Fruit fly (Drosophila melanogaster) whole organism, embryonic: Measurements from ENCODE around the gene CG7295.
A peak's percentile ranks its signal among the peaks of the same experiment; 100 is the strongest.

Experiments
- Asciz ChIP-seq: fragments of 200-800 bp; sonication (Bioruptor generic); optimal IDR thresholded peaks from 2 replicates; lab custom pipeline; 2017; ENCODE audit warnings: missing biosample characterization, mild to moderate bottlenecking, missing genetic modification characterization, missing genetic modification reagents
- Bgb ChIP-seq: fragments of 200-800 bp; sonication (Bioruptor generic); IDR thresholded peaks from 2 replicates; pipeline ENCODE4 v1.3.6; 2022; ENCODE audit warnings: missing biosample characterization, missing genetic modification characterization; ENCODE audit not compliant: partially characterized antibody
- Bteb2 ChIP-seq: fragments of 200-800 bp; sonication (Bioruptor generic); optimal IDR thresholded peaks from 2 replicates; lab custom pipeline; 2016; ENCODE audit warnings: missing biosample characterization, missing genetic modification characterization
- CG12391 ChIP-seq: fragments of 200-800 bp; sonication (Bioruptor generic); optimal IDR thresholded peaks from 3 replicates; lab custom pipeline; 2018; ENCODE audit warnings: missing biosample characterization, mild to moderate bottlenecking, missing genetic modification characterization, moderate library complexity
- CG14710 ChIP-seq: fragments of 200-800 bp; sonication (Bioruptor generic); optimal IDR thresholded peaks from 3 replicates; lab custom pipeline; 2019; ENCODE audit warnings: missing biosample characterization, mild to moderate bottlenecking, missing genetic modification characterization, moderate library complexity
- CG15269 ChIP-seq: fragments of 200-800 bp; sonication (Bioruptor generic); optimal IDR thresholded peaks from 2 replicates; lab custom pipeline; 2018; ENCODE audit warnings: missing biosample characterization, mild to moderate bottlenecking, missing genetic modification characterization, moderate library complexity
- CG1647 ChIP-seq: fragments of 200-800 bp; sonication (Bioruptor generic); optimal IDR thresholded peaks from 3 replicates; lab custom pipeline; 2016; ENCODE audit warnings: missing biosample characterization, missing genetic modification characterization
- CG2199 ChIP-seq: fragments of 200-800 bp; sonication (Bioruptor generic); IDR thresholded peaks from 3 replicates; pipeline ENCODE4 v1.3.6; 2022; ENCODE audit warnings: missing biosample characterization, missing genetic modification characterization
- CG2202 ChIP-seq: fragments of 200-800 bp; sonication (Bioruptor generic); optimal IDR thresholded peaks from 2 replicates; lab custom pipeline; 2018; ENCODE audit warnings: missing biosample characterization, mild to moderate bottlenecking, missing genetic modification characterization
- CG43689 ChIP-seq: fragments of 200-800 bp; sonication (Bioruptor generic); IDR thresholded peaks from 2 replicates; pipeline ENCODE4 v1.3.6; 2022; ENCODE audit warnings: missing biosample characterization, missing genetic modification characterization
- CG4424 ChIP-seq: fragments of 200-800 bp; sonication (Bioruptor generic); optimal IDR thresholded peaks from 3 replicates; lab custom pipeline; 2016; ENCODE audit warnings: missing biosample characterization, missing genetic modification characterization
- CG5180 ChIP-seq: fragments of 200-800 bp; sonication (Bioruptor generic); optimal IDR thresholded peaks from 3 replicates; lab custom pipeline; 2017; ENCODE audit warnings: missing biosample characterization, missing genetic modification characterization, mild to moderate bottlenecking, moderate library complexity, missing genetic modification reagents
- CG5245 ChIP-seq: fragments of 200-800 bp; sonication (Bioruptor generic); optimal IDR thresholded peaks from 3 replicates; lab custom pipeline; 2016; ENCODE audit warnings: missing biosample characterization, missing genetic modification characterization
- CG6654 ChIP-seq: fragments of 200-800 bp; sonication (Bioruptor generic); optimal IDR thresholded peaks from 2 replicates; lab custom pipeline; 2017; ENCODE audit warnings: missing biosample characterization, mild to moderate bottlenecking, missing genetic modification characterization
- CG8388 ChIP-seq: fragments of 200-800 bp; sonication (Bioruptor generic); optimal IDR thresholded peaks from 2 replicates; lab custom pipeline; 2019; ENCODE audit warnings: missing biosample characterization, mild to moderate bottlenecking, missing genetic modification characterization, moderate library complexity
- CG8924 ChIP-seq: fragments of 200-800 bp; optimal IDR thresholded peaks from 3 replicates; lab custom pipeline; 2019; ENCODE audit warnings: missing biosample characterization, mild to moderate bottlenecking, missing genetic modification characterization, moderate library complexity
- CG9876 ChIP-seq: fragments of 200-800 bp; sonication (Bioruptor generic); optimal IDR thresholded peaks from 2 replicates; lab custom pipeline; 2016; ENCODE audit warnings: missing biosample characterization, missing genetic modification characterization
- D ChIP-seq, 2 experiments: fragments of 200-800 bp in 1 of 2; fragments of >200 bp in 1 of 2; sonication (Bioruptor generic) in 1 of 2; optimal IDR thresholded peaks; 2 replicates in 1 of 2; 3 replicates in 1 of 2; lab custom pipeline; 2017; ENCODE audit warnings: mild to moderate bottlenecking in 1 of 2, missing biosample characterization in 1 of 2, missing genetic modification characterization in 1 of 2, missing genetic modification reagents in 1 of 2
- Elba2 ChIP-seq: fragments of 200-800 bp; sonication (Bioruptor generic); optimal IDR thresholded peaks from 3 replicates; lab custom pipeline; 2016; ENCODE audit warnings: missing biosample characterization, missing genetic modification characterization
- Fer3 ChIP-seq: fragments of 200-800 bp; sonication (Bioruptor generic); optimal IDR thresholded peaks from 2 replicates; lab custom pipeline; 2018; ENCODE audit warnings: missing biosample characterization, mild to moderate bottlenecking, missing genetic modification characterization, moderate library complexity
- Optix ChIP-seq: fragments of 200-800 bp; sonication (Bioruptor generic); IDR thresholded peaks from 3 replicates; pipeline ENCODE4 v1.3.6; 2022; ENCODE audit warnings: missing biosample characterization, missing genetic modification characterization
- PHDP ChIP-seq: fragments of 200-800 bp; sonication (Bioruptor generic); optimal IDR thresholded peaks from 3 replicates; lab custom pipeline; 2018; ENCODE audit warnings: missing biosample characterization, mild to moderate bottlenecking, missing genetic modification characterization, moderate library complexity
- Sox102F ChIP-seq: fragments of 200-800 bp; sonication (Bioruptor generic); optimal IDR thresholded peaks from 2 replicates; lab custom pipeline; 2018; ENCODE audit warnings: missing biosample characterization, mild to moderate bottlenecking, missing genetic modification characterization, moderate library complexity
- YL-1 ChIP-seq: fragments of 200-800 bp; sonication (Bioruptor generic); optimal IDR thresholded peaks from 3 replicates; lab custom pipeline; 2017; ENCODE audit warnings: missing biosample characterization, mild to moderate bottlenecking, missing genetic modification characterization
- ac ChIP-seq: fragments of 200-800 bp; sonication (Bioruptor generic); optimal IDR thresholded peaks from 3 replicates; lab custom pipeline; 2017; ENCODE audit warnings: missing biosample characterization, mild to moderate bottlenecking, missing genetic modification characterization
- ara ChIP-seq: fragments of 200-800 bp; sonication (Bioruptor generic); IDR thresholded peaks from 2 replicates; pipeline ENCODE4 v1.3.6; 2022; ENCODE audit warnings: missing biosample characterization, missing genetic modification characterization
- ase ChIP-seq: fragments of 200-800 bp; sonication (Bioruptor generic); IDR thresholded peaks from 3 replicates; pipeline ENCODE4 v1.3.6; 2022; ENCODE audit warnings: missing biosample characterization, missing genetic modification characterization
- bigmax ChIP-seq: fragments of 200-800 bp; sonication (Bioruptor generic); optimal IDR thresholded peaks from 2 replicates; lab custom pipeline; 2018; ENCODE audit warnings: missing biosample characterization, mild to moderate bottlenecking, missing genetic modification characterization
- bsh ChIP-seq, 2 experiments: fragments of 200-800 bp; sonication (Bioruptor generic); optimal IDR thresholded peaks; 2 replicates each; lab custom pipeline; 2017 to 2018; ENCODE audit warnings: mild to moderate bottlenecking in 2 of 2, missing biosample characterization in 2 of 2, missing genetic modification characterization in 2 of 2, moderate library complexity in 1 of 2
- corto ChIP-seq: fragments of 200-800 bp; sonication (Bioruptor generic); optimal IDR thresholded peaks from 2 replicates; lab custom pipeline; 2016; ENCODE audit warnings: missing biosample characterization, mild to moderate bottlenecking, missing genetic modification characterization, moderate library complexity
- dan ChIP-seq: fragments of 200-800 bp; sonication (Bioruptor generic); IDR thresholded peaks from 2 replicates; pipeline ENCODE4 v1.3.6; 2022; ENCODE audit warnings: missing biosample characterization, missing genetic modification characterization
- dimm ChIP-seq: fragments of 200-800 bp; sonication (Bioruptor generic); IDR thresholded peaks from 2 replicates; pipeline ENCODE4 v1.3.6; 2022; ENCODE audit warnings: missing biosample characterization, missing genetic modification characterization
- dpn ChIP-seq, 2 experiments: fragments of 200-800 bp; sonication (Bioruptor generic); optimal IDR thresholded peaks; 3 replicates each; lab custom pipeline; 2016; ENCODE audit warnings: missing biosample characterization in 2 of 2, missing genetic modification characterization in 2 of 2
- h ChIP-seq: fragments of >200 bp; optimal IDR thresholded peaks from 2 replicates; lab custom pipeline; 2017
- ham ChIP-seq: fragments of 200-800 bp; sonication (Bioruptor generic); IDR thresholded peaks from 2 replicates; pipeline ENCODE4 v1.3.6; 2022; ENCODE audit warnings: missing biosample characterization, missing genetic modification characterization
- hkb ChIP-seq, 2 experiments: fragments of 200-800 bp in 1 of 2; fragments of >200 bp in 1 of 2; sonication (Bioruptor generic) in 1 of 2; IDR thresholded peaks in 1 of 2; optimal IDR thresholded peaks in 1 of 2; 2 replicates each; pipeline versions ENCODE4 v1.3.6 to Lab custom; 2017 to 2022; ENCODE audit warnings: missing biosample characterization in 1 of 2, missing genetic modification characterization in 1 of 2
- ken ChIP-seq: fragments of 200-800 bp; sonication (Bioruptor generic); IDR thresholded peaks from 3 replicates; pipeline ENCODE4 v1.3.6; 2022; ENCODE audit warnings: missing biosample characterization, missing genetic modification characterization
- kni ChIP-seq: fragments of 200-800 bp; sonication (Bioruptor generic); optimal IDR thresholded peaks from 3 replicates; lab custom pipeline; 2017; ENCODE audit warnings: mild to moderate bottlenecking, missing biosample characterization, missing genetic modification reagents, missing genetic modification characterization
- lmd ChIP-seq: fragments of 200-800 bp; sonication (Bioruptor generic); IDR thresholded peaks from 2 replicates; pipeline ENCODE4 v1.3.6; 2022; ENCODE audit warnings: missing biosample characterization, missing genetic modification characterization
- phol ChIP-seq: fragments of 200-800 bp; sonication (Bioruptor generic); optimal IDR thresholded peaks from 3 replicates; lab custom pipeline; 2018; ENCODE audit warnings: missing biosample characterization, mild to moderate bottlenecking, missing genetic modification characterization, moderate library complexity
- pita ChIP-seq: fragments of 200-800 bp; sonication (Bioruptor generic); optimal IDR thresholded peaks from 2 replicates; lab custom pipeline; 2017; ENCODE audit warnings: missing biosample characterization, mild to moderate bottlenecking, missing genetic modification characterization
- row ChIP-seq: fragments of 200-800 bp; sonication (Bioruptor generic); IDR thresholded peaks from 3 replicates; pipeline ENCODE4 v1.3.6; 2022; ENCODE audit warnings: missing biosample characterization, missing genetic modification characterization
- run ChIP-seq: fragments of 200-800 bp; sonication (Bioruptor generic); optimal IDR thresholded peaks from 3 replicates; lab custom pipeline; 2018; ENCODE audit warnings: missing biosample characterization, mild to moderate bottlenecking, missing genetic modification characterization
- sima ChIP-seq: fragments of 200-800 bp; sonication (Bioruptor generic); optimal IDR thresholded peaks from 2 replicates; lab custom pipeline; 2016; ENCODE audit warnings: missing biosample characterization, missing genetic modification characterization
- slp2 ChIP-seq: fragments of 200-800 bp; sonication (Bioruptor generic); optimal IDR thresholded peaks from 2 replicates; lab custom pipeline; 2016; ENCODE audit warnings: missing biosample characterization, missing genetic modification characterization
- so ChIP-seq: fragments of 200-800 bp; sonication (Bioruptor generic); IDR thresholded peaks from 3 replicates; pipeline ENCODE4 v1.3.6; 2022; ENCODE audit warnings: missing biosample characterization, missing genetic modification characterization
- sqz ChIP-seq: fragments of 200-800 bp; sonication (Bioruptor generic); optimal IDR thresholded peaks from 3 replicates; lab custom pipeline; 2018; ENCODE audit warnings: missing biosample characterization, mild to moderate bottlenecking, missing genetic modification characterization
- tap ChIP-seq: fragments of 200-800 bp; optimal IDR thresholded peaks from 3 replicates; lab custom pipeline; 2019; ENCODE audit warnings: missing biosample characterization, mild to moderate bottlenecking, missing genetic modification characterization, moderate library complexity
- tin ChIP-seq: fragments of 200-800 bp; sonication (Bioruptor generic); optimal IDR thresholded peaks from 3 replicates; lab custom pipeline; 2016; ENCODE audit warnings: missing biosample characterization, missing genetic modification characterization
- vnd ChIP-seq: fragments of 200-800 bp; sonication (Bioruptor generic); IDR thresholded peaks from 3 replicates; pipeline ENCODE4 v1.3.6; 2022; ENCODE audit warnings: missing biosample characterization, missing genetic modification characterization; ENCODE audit not compliant: partially characterized antibody

CG7295 gene

DNA sequence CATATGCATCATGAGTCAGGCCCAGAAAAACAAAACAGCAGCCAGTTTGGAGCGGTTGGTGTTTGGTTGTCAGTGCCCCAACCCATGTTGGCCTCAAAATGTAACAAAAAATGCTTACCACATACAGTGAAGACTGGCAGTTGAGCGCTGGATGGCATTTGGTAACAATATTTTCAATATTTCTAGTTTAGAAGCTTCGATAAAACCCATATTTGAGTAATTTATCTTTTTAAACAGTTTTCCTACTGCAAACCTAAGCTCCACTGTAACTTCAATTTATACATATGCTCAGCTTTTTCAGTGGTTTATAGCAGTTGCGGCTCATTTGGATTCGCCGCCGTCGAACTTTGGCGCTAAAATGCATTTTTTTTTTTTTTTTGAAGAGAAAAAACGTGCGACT, 46.9 kb downstream of the CG7295 start (continued):
- no peak for TF ChIP-seq run (tag; lab: Kevin White, UChicago)
- TF ChIP-seq dimm (GFP tag; lab: Robert Waterston, UW): 0 out of 2 replicates have a peak, but pooled peaks have one; percentile 5
- TF ChIP-seq phol (tag; lab: Kevin White, UChicago): peak; percentile 59
- TF ChIP-seq Bteb2 (GFP tag; lab: Kevin White, UChicago): no peak
- TF ChIP-seq bsh (GFP tag; optimal IDR thresholded peaks at IDR 0.05; lab: Kevin White, UChicago): peak in 1 of 2 experiments; percentile 55
- no peak for TF ChIP-seq CG1647
- TF ChIP-seq Bgb: no peak
- no peak for TF ChIP-seq CG9876 (GFP tag; lab: Kevin White, UChicago)
- no peak for TF ChIP-seq corto (GFP tag; lab: Kevin White, UChicago)
- TF ChIP-seq so (GFP tag; lab: Robert Waterston, UW): no peak; the same call in 2 of the 3 replicates
- TF ChIP-seq ara (GFP tag; lab: Robert Waterston, UW): peak; percentile 57; the same call in 1 of the 2 replicates
- TF ChIP-seq vnd (GFP tag; lab: Robert Waterston, UW): no peak
- TF ChIP-seq row (GFP tag; lab: Robert Waterston, UW): peak; percentile 64
- TF ChIP-seq dpn (GFP tag; optimal IDR thresholded peaks at IDR 0.05; lab: Kevin White, UChicago): peak; percentile 6 to 14
- TF ChIP-seq CG12391 (tag; lab: Kevin White, UChicago): peak; percentile 40
- TF ChIP-seq D (optimal IDR thresholded peaks at IDR 0.05; lab: Kevin White, UChicago): no peak
- TF ChIP-seq D (GFP tag; optimal IDR thresholded peaks at IDR 0.05; lab: Kevin White, UChicago): peak; percentile 12
- TF ChIP-seq dan (GFP tag; lab: Robert Waterston, UW): no peak
- TF ChIP-seq PHDP (tag; lab: Kevin White, UChicago): peak; percentile 43
- peak; percentile 10 for TF ChIP-seq tin (GFP tag; lab: Kevin White, UChicago)
- no peak for TF ChIP-seq Elba2 (GFP tag; lab: Kevin White, UChicago)
- TF ChIP-seq ase (GFP tag; lab: Robert Waterston, UW): peak; percentile 66
- TF ChIP-seq tap (tag; lab: Kevin White, UChicago): peak; percentile 33
- peak; percentile 29 for TF ChIP-seq CG8924
- 0 out of 3 replicates have a peak, but pooled peaks have one; percentile 58 for TF ChIP-seq CG2199 (GFP tag; lab: Robert Waterston, UW)
- TF ChIP-seq sqz (GFP tag; lab: Kevin White, UChicago): peak; percentile 65
- TF ChIP-seq Asciz (GFP tag; lab: Kevin White, UChicago): peak; percentile 45
- no peak for TF ChIP-seq CG5180 (GFP tag; lab: Kevin White, UChicago)
- TF ChIP-seq CG4424 (GFP tag; lab: Kevin White, UChicago): peak; percentile 32
- peak; percentile 15 for TF ChIP-seq CG14710 (tag; lab: Kevin White, UChicago)
- TF ChIP-seq sima (GFP tag; lab: Kevin White, UChicago): no peak
- no peak for TF ChIP-seq CG5245 (GFP tag; lab: Kevin White, UChicago)
- no peak for TF ChIP-seq h (lab: Kevin White, UChicago)
- no peak for TF ChIP-seq hkb (optimal IDR thresholded peaks at IDR 0.05; lab: Kevin White, UChicago)
- TF ChIP-seq hkb (GFP tag; IDR thresholded peaks at IDR 0.05; lab: Robert Waterston, UW): peak; percentile 60
- no peak for TF ChIP-seq CG6654 (GFP tag; lab: Kevin White, UChicago)
- peak; percentile 6 for TF ChIP-seq Fer3 (tag; lab: Kevin White, UChicago)
- TF ChIP-seq CG2202 (tag; lab: Kevin White, UChicago): no peak
- peak; percentile 78 for TF ChIP-seq Sox102F (GFP tag; lab: Kevin White, UChicago)
- peak; percentile 2 for TF ChIP-seq CG8388 (GFP tag; lab: Kevin White, UChicago)
- TF ChIP-seq CG15269 (tag; lab: Kevin White, UChicago): peak; percentile 26
- no peak for TF ChIP-seq ac (GFP tag; lab: Kevin White, UChicago)
- no peak for TF ChIP-seq pita (GFP tag; lab: Kevin White, UChicago)
- TF ChIP-seq ham (GFP tag; lab: Robert Waterston, UW): no peak
- no peak for TF ChIP-seq kni (GFP tag; lab: Kevin White, UChicago)
- no peak for TF ChIP-seq bigmax (GFP tag; lab: Kevin White, UChicago)
- TF ChIP-seq Optix (GFP tag; lab: Robert Waterston, UW): peak; percentile 45; the same call in 1 of the 3 replicates
- TF ChIP-seq lmd (GFP tag; lab: Robert Waterston, UW): peak; percentile 31; the same call in 1 of the 2 replicates
- no peak for TF ChIP-seq slp2
- TF ChIP-seq ken: peak; percentile 73; the same call in 2 of the 3 replicates
- TF ChIP-seq YL-1 (GFP tag; lab: Kevin White, UChicago): no peak
- 0 out of 2 replicates have a peak, but pooled peaks have one; percentile 16 for TF ChIP-seq CG43689 (GFP tag; lab: Robert Waterston, UW)
